Worm (Caenorhabditis elegans) whole organism, L4/young adult: ENCODE data around the gene ugt-48.

Experiments
- W03F9.2 ChIP-seq: fragments of 150-350 bp; optimal IDR thresholded peaks from 2 replicates; lab custom pipeline; 2014; ENCODE audit warnings: missing biosample characterization, missing genetic modification characterization
- dao-5 ChIP-seq: sonication (generic microtip); optimal IDR thresholded peaks from 2 replicates; lab custom pipeline; 2016; ENCODE audit warnings: missing genotype, missing genetic modification characterization, moderate library complexity, missing compliant biosample characterization
- him-1 ChIP-seq: sonication (generic microtip); optimal IDR thresholded peaks from 2 replicates; lab custom pipeline; 2016; ENCODE audit warnings: missing genotype, missing genetic modification reagents, missing genetic modification characterization, missing compliant biosample characterization

The ugt-48 gene

DNA sequence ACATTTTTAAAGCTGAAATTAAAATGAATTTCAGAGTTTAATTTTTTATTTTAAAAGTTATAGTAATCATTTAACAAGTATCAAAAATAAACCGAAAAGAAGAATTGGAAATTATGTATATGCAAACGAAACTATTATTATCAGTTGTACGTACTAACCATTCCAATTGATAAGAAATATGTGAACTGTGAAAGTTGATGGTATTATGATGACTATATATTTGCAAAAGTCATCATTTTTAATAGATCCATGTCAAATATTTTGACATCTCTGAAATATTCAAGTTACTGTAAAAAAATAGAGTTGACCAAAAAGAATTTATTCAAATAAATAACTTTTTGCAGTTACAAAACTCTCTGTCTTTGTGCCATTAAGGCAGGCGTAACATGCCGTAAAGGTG is at the start of gene ugt-48:
Gene ugt-48, minus strand, starts transcription at position 12 of the 400 bp plus-strand sequence.
- TF ChIP-seq him-1 (tag; lab: Kevin White, UChicago) (no peak), W03F9.2 (tag; lab: Kevin White, UChicago) (no peak), dao-5 (tag; lab: Kevin White, UChicago) (no peak)

DNA sequence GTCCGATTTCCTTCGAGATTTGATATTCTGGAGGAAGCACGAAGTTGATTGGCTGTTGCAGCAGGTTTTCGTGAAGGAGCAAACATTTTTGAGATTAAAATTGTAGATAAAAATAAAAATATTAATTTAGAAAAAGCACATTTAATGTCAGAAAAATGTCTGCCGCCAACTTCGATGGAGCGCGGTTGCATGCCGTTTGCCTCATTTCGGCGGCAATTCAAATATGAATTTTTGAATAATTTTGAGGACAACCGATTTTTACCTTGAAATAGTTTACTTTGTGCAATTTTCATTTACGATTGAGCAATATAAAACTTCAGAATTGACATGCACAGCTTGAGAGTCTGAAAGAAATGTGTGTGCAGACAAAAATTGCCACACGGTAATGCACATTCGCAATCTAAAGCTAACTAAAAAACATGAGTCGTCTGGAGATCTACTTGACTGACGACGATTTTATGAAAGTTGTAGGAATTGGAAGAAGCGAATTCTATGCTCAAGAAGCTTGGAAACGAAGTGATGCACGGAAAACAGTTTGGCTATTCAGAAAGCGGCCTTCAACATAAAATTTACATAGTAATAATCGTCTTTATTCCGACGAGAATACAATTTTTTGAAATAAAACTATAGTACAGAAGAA is 48.6 kb upstream of the ugt-48 start, which contains the start of gene zhit-1:
Gene zhit-1, minus strand, starts transcription at position 161 of the 640 bp plus-strand sequence.
- TF ChIP-seq W03F9.2 (tag; lab: Kevin White, UChicago) (peak; percentile 1), dao-5 (tag; lab: Kevin White, UChicago) (no peak), him-1 (tag; lab: Kevin White, UChicago) (no peak)

DNA sequence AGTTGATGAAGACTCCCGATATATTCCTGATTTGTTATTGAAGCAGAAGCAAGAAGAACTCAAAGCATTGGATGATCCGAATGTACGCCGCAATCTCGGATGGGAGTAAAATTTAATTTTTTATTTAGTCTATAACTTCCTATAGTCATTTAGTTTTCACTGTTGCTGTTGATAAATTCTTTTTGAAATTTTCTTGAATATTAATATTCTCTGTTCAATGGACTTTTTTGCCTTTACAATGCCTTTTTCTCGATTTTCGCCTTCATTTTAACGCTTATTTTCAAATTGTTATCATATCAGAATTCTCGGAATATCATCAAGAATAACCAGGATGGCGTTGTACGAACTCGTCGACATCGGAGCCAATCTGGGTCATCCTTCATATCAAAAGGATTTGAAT is 46.5 kb upstream of the ugt-48 start, which contains the start of gene crn-2:
Gene crn-2, plus strand, starts transcription at position 301 of the 400 bp plus-strand sequence.
- TF ChIP-seq him-1 (tag; lab: Kevin White, UChicago) (no peak), W03F9.2 (tag; lab: Kevin White, UChicago) (no peak), dao-5 (tag; lab: Kevin White, UChicago) (no peak)

DNA sequence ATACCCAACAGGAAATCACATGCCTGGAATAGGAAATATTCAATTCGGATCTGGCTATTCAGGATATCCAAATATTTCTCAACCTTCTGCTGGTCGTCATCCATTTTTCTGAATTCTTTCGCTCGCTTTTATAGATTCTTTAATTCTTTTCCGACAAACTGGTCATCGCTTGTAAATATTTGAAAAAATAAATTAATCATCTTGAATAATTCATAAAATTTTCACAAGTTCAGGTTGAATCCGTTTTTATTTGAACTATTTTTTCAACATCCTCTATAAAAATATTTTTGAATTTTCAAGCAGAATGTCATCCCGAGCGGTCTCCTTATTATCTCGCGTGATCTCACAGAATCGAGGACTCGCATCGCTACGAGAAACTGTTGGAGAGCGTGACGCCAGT is 45.5 kb upstream of the ugt-48 start, which contains the start of gene mrpl-48:
Gene mrpl-48, plus strand, starts transcription at position 301 of the 400 bp plus-strand sequence.
- TF ChIP-seq dao-5 (tag; lab: Kevin White, UChicago) (no peak), him-1 (tag; lab: Kevin White, UChicago) (no peak), W03F9.2 (tag; lab: Kevin White, UChicago) (no peak)

DNA sequence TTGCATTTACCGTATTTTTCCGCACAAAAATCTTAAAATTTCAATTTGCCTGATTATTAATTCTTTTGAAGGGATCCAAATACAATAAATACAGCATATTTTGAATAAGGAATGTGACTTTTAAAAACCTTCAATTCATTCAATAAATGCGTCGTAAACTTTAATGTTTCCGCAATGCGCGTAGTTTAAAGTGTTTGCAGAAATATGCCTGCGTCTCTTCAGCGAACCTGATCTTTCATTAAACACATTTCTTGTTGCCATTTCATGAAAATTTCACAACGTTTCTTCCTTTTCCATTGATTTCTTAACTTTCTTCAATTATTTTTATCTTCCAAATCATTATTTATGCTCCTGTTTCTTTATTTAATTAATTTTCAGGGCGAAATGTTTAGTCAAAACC is 44.5 kb upstream of the ugt-48 start, which contains the start of gene vps-37:
Gene vps-37, plus strand, starts transcription at position 378 of the 400 bp plus-strand sequence.
- no peak for TF ChIP-seq him-1 (tag; lab: Kevin White, UChicago)
- peak; percentile 31 for TF ChIP-seq W03F9.2 (tag; lab: Kevin White, UChicago)

DNA sequence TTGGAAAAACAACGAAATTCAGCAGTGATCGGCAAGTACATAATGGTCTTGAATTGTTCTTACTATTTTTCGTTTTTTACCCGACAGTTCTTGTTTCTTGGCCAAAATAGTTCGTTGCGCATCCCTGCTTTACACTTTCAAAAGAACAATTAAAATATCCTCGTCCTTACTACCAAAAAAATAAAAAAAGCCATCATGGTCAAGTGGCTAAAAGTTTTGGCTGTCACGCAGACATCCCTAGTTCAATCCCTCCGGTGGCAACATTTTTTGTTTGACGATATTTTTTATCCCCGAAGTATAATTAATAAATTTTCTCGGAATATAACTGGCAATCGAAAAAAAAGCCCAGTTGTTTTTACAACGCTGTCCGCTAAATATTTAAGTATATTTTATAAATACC is 44.0 kb upstream of the ugt-48 start:
- TF ChIP-seq him-1 (tag; lab: Kevin White, UChicago) (no peak), dao-5 (tag; lab: Kevin White, UChicago) (no peak), W03F9.2 (tag; lab: Kevin White, UChicago) (no peak)

DNA sequence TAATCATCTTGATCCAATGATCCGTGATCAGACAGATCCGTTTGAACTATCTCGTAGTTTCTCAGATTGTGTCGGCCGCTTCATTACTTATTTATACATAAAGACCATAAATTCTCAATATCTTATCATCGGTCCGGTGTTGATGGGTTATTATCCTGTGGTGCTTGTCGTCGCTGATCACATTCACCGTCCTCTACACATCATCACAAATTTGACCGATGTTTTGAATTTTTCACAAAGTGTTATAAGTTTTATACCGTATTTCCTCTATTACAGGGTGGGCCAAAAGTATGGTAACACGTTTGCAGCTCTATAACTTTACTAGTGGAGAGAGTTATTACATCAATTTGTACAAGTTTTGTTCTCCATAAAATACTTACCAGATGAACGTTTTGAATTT is 40.1 kb upstream of the ugt-48 start:
- no peak for TF ChIP-seq W03F9.2 (tag; lab: Kevin White, UChicago)
- TF ChIP-seq dao-5 (tag; lab: Kevin White, UChicago): no peak
- TF ChIP-seq him-1 (tag; lab: Kevin White, UChicago): no peak

DNA sequence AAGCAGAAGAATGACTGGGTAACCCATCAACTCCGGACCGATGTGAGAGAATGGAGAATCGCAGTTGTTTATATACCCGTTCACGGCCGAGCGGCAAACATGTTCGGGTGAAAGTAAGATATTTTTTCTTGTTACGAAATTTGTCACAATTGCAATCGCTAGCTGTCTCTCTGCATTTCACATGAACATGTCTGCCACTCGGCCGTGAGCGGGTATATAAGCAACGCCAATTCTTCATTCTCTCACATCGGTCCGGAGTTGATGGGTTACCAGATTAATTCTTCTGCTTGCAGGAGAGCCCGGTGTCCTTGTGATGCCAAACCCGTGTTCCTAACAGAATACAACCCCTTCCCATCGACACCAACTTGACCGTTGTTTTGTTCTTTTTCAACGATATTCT is 39.2 kb upstream of the ugt-48 start:
- no peak for TF ChIP-seq dao-5 (tag; lab: Kevin White, UChicago)
- no peak for TF ChIP-seq him-1 (tag; lab: Kevin White, UChicago)
- no peak for TF ChIP-seq W03F9.2 (tag; lab: Kevin White, UChicago)

DNA sequence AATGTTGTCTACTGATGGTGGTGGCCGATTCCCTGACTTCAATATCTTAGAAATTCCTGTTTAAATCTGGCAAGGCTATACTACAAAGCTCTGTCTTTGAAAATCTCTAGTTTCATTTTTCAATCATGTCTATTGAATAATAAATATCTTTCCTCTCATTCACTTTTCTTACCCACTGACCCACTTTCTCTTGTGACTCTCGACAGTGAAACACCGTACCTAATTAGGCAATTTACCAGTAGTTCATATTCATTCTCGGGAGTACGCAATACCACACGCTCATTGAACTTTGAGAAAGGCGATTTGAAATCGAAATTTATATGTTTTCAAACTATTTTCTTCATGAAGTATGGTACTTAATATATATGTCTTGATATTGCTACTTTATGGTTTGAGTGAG is 37.0 kb upstream of the ugt-48 start, which contains the start of gene CD4.11:
Gene CD4.11, plus strand, starts transcription at position 301 of the 400 bp plus-strand sequence.
- TF ChIP-seq W03F9.2 (tag; lab: Kevin White, UChicago): no peak
- no peak for TF ChIP-seq dao-5 (tag; lab: Kevin White, UChicago)
- TF ChIP-seq him-1 (tag; lab: Kevin White, UChicago): no peak

DNA sequence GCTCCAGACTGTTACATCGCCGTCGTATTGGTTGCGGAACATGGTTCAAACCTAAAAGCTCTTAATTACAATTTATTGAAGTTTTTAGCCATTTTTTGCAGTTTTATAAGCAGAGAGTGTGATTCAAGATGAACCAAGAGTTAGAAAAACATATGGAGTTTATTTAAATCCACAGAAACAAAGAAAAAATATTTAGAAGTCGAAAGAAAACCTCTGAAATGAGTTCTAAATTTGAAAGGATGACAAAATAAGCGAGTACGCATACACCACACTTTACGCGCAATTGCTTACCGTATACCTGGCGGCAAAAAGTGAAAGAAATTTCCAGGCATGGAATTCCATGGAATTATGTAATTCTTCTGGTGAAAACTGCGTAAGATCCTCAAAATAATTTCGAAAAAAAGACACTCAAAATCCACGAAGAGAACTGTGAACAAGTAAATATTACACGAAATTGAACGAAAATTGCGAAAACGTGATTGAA is 36.5 kb upstream of the ugt-48 start, which contains the start of gene pas-6:
Gene pas-6, minus strand, starts transcription at position 51 of the 484 bp plus-strand sequence.
- peak; percentile 10 for TF ChIP-seq W03F9.2 (tag; lab: Kevin White, UChicago)
- TF ChIP-seq him-1 (tag; lab: Kevin White, UChicago): no peak
- no peak for TF ChIP-seq dao-5 (tag; lab: Kevin White, UChicago)

DNA sequence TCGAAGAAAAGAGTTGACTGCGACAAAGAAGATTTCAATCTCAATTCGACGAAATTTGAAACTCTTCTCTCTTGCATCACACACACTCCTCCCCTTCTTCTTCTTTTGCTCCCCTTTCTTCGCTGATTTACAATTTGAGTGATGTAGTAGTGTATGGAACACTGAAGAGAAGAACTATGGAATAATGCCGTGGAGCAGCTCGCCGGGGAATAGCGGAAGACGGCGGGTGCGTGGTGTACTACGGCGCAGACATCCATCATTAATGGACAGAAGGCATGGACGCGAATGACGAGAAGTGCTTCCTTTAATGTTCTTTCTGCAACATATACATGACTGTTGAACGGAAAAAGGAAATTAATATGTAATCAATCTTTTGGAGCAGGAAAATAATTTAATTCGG is 35.0 kb upstream of the ugt-48 start:
- no peak for TF ChIP-seq dao-5 (tag; lab: Kevin White, UChicago)
- no peak for TF ChIP-seq him-1 (tag; lab: Kevin White, UChicago)

DNA sequence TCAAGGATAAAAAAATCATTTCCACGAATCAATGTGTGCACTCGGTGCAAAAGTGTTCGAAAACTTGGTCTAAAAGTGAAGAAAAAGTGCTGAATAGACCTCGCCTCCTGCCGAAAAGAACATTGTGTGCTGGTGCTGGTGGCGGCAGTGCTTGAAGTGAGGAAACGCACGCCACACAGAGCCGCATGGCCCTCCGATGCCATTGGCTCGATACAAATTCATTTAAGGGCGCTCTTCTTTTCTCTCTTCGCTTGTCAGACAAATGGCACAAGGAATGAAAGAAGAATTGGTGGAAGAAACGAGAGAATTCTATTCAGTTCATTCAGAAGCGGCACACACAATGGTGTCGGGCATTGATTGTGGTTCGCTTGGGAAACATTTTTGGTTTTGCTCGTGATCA is 34.4 kb upstream of the ugt-48 start:
- TF ChIP-seq W03F9.2 (tag; lab: Kevin White, UChicago) (no peak), him-1 (tag; lab: Kevin White, UChicago) (no peak), dao-5 (tag; lab: Kevin White, UChicago) (no peak)

DNA sequence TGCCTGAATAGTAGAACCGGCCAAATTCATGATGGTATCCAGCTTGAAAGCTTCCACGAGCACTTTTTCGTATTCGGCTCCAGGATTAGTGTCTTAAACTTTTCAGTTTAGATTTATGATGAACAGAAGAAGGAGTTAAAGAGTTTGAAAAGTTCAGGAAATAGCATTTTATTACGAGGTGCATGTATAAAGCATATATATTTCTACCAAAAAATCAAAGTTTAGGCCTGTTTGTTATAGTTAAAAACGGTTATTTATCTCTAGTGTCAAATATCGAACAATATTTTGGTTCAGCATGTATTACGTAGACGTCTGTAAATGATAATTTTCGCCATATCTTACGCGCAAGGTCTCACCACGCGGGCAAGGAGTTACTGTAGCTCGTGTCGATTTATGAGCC is 33.5 kb upstream of the ugt-48 start, which contains the start of gene klc-2:
Gene klc-2, minus strand, starts transcription at position 101 of the 400 bp plus-strand sequence.
- TF ChIP-seq him-1 (tag; lab: Kevin White, UChicago) (no peak), dao-5 (tag; lab: Kevin White, UChicago) (no peak), W03F9.2 (tag; lab: Kevin White, UChicago) (no peak)
